Fruit fly (Drosophila melanogaster): ENCODE data around the gene ppk10.

Gene ppk10

DNA sequence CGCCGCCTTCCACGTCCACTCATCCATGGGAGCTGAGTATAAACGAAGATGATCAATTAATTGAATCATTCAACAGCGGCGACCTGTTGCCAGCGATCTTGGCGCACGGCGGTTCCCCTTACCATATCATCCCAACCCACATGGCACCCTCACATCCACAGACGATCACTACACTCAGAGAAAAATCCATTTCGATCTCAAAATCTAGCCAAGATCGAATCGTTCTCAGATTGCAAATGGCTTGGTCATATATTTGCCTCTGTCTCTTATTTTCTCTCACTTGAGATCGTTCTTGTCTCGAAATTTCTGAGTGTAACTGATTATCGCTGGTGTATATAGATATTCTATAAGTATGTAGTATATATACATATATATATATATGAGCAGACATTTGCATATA is 16.2 kb upstream of the ppk10 start (continued):
- TF ChIP-seq CG6683 (GFP tag; optimal IDR thresholded peaks at IDR 0.05) = no peak
- TF ChIP-seq Dbx (GFP tag; IDR thresholded peaks at IDR 0.05) = 0 out of 3 replicates have a peak, but pooled peaks have one; percentile 26
- TF ChIP-seq NC2β (GFP tag; optimal IDR thresholded peaks at IDR 0.05) = no peak
- TF ChIP-seq CG18476 (GFP tag; optimal IDR thresholded peaks at IDR 0.05) = no peak
- no peak for TF ChIP-seq stwl (tag; optimal IDR thresholded peaks at IDR 0.05)
- TF ChIP-seq CG2889 (GFP tag; IDR thresholded peaks at IDR 0.05) = 0 out of 3 replicates have a peak, but pooled peaks have one; percentile 45
- TF ChIP-seq dmrt11E (tag; optimal IDR thresholded peaks at IDR 0.05) = no peak
- peak; percentile 37 for TF ChIP-seq Dad (GFP tag; optimal IDR thresholded peaks at IDR 0.05)
- peak; percentile 11 for TF ChIP-seq salm (tag; optimal IDR thresholded peaks at IDR 0.05)
- TF ChIP-seq rib (GFP tag; IDR thresholded peaks at IDR 0.05) = no peak
- TF ChIP-seq jing (GFP tag; optimal IDR thresholded peaks at IDR 0.05) = peak; percentile 14
- TF ChIP-seq CG15696 (tag; optimal IDR thresholded peaks at IDR 0.05) = no peak
- peak; percentile 66; the same call in 1 of the 2 replicates for TF ChIP-seq ara (GFP tag; IDR thresholded peaks at IDR 0.05)
- peak; percentile 52 for TF ChIP-seq lilli (GFP tag; optimal IDR thresholded peaks at IDR 0.05)
- TF ChIP-seq C15 (GFP tag; IDR thresholded peaks at IDR 0.05) = no peak
- peak; percentile 18 for TF ChIP-seq Six4 (GFP tag; optimal IDR thresholded peaks at IDR 0.05)
- peak; percentile 70 for TF ChIP-seq Mrtf (GFP tag; IDR thresholded peaks at IDR 0.05)
- TF ChIP-seq CG17328 (GFP tag; IDR thresholded peaks at IDR 0.05) = no peak
- no peak for TF ChIP-seq nau (GFP tag; optimal IDR thresholded peaks at IDR 0.05)
- TF ChIP-seq BtbVII (GFP tag; optimal IDR thresholded peaks at IDR 0.05) = peak; percentile 18
- peak; percentile 36; the same call in 1 of the 3 replicates for TF ChIP-seq CG17361 (GFP tag; IDR thresholded peaks at IDR 0.05)
- no peak for TF ChIP-seq hb (GFP tag; IDR thresholded peaks at IDR 0.05; ENCODE audit: partially characterized antibody)
- peak; percentile 90 for TF ChIP-seq kah (GFP tag; optimal IDR thresholded peaks at IDR 0.05)
- no peak for TF ChIP-seq CG10321 (GFP tag; IDR thresholded peaks at IDR 0.05)
- peak; percentile 76 for TF ChIP-seq zfh1 (GFP tag; IDR thresholded peaks at IDR 0.05)
- no peak for TF ChIP-seq ap (GFP tag; IDR thresholded peaks at IDR 0.05)
- peak; percentile 58; the same call in 1 of the 3 replicates for TF ChIP-seq ase (GFP tag; IDR thresholded peaks at IDR 0.05)
- TF ChIP-seq tgo (GFP tag; IDR thresholded peaks at IDR 0.05) = peak; percentile 72; the same call in 2 of the 3 replicates
- peak; percentile 38 for TF ChIP-seq CG12219 (GFP tag; optimal IDR thresholded peaks at IDR 0.05)
- TF ChIP-seq fd96Cb (tag; optimal IDR thresholded peaks at IDR 0.05) = peak; percentile 48
- TF ChIP-seq Dll (GFP tag; IDR thresholded peaks at IDR 0.05; ENCODE audit: partially characterized antibody) = no peak
- TF ChIP-seq CG17385 (GFP tag; optimal IDR thresholded peaks at IDR 0.05) = peak; percentile 48
- peak; percentile 40 for TF ChIP-seq CG6813 (GFP tag; optimal IDR thresholded peaks at IDR 0.05)
- peak; percentile 57; the same call in 1 of the 2 replicates for TF ChIP-seq sob (GFP tag; IDR thresholded peaks at IDR 0.05)
- peak; percentile 71; the same call in 1 of the 2 replicates for TF ChIP-seq lmd (GFP tag; IDR thresholded peaks at IDR 0.05)
- TF ChIP-seq ems (GFP tag; optimal IDR thresholded peaks at IDR 0.05) = peak; percentile 36
- TF ChIP-seq corto (GFP tag; optimal IDR thresholded peaks at IDR 0.05) = no peak
- no peak for TF ChIP-seq h (optimal IDR thresholded peaks at IDR 0.05)
- no peak for TF ChIP-seq tll (GFP tag; optimal IDR thresholded peaks at IDR 0.05)
- peak; percentile 71 for TF ChIP-seq CG12769 (tag; optimal IDR thresholded peaks at IDR 0.05)
- TF ChIP-seq Lpt (GFP tag; optimal IDR thresholded peaks at IDR 0.05) = no peak
- no peak for TF ChIP-seq CTCF (GFP tag; optimal IDR thresholded peaks at IDR 0.05)
- peak; percentile 3 for TF ChIP-seq CG8281 (tag; optimal IDR thresholded peaks at IDR 0.05)
- TF ChIP-seq ftz-f1 (GFP tag; optimal IDR thresholded peaks at IDR 0.05) = no peak
- no peak for TF ChIP-seq Poxn (GFP tag; IDR thresholded peaks at IDR 0.05)
- peak; percentile 31; the same call in 1 of the 2 replicates for TF ChIP-seq E2f2 (GFP tag; IDR thresholded peaks at IDR 0.05)
- TF ChIP-seq CG15601 (tag; optimal IDR thresholded peaks at IDR 0.05) = peak; percentile 35
- TF ChIP-seq otp (GFP tag; IDR thresholded peaks at IDR 0.05) = peak; percentile 26; the same call in 1 of the 3 replicates
- TF ChIP-seq Dfd (GFP tag; optimal IDR thresholded peaks at IDR 0.05) = no peak
- TF ChIP-seq kni (GFP tag; optimal IDR thresholded peaks at IDR 0.05) = no peak
- peak; percentile 17 for TF ChIP-seq Ssrp (tag; optimal IDR thresholded peaks at IDR 0.05)
- no peak for TF ChIP-seq ERR (GFP tag; optimal IDR thresholded peaks at IDR 0.05)

Data from whole organism, embryonic.